Worm (Caenorhabditis elegans) whole organism, young adult: ENCODE data around the gene evl-20.
A peak's percentile ranks its signal among the peaks of the same experiment; 100 is the strongest.

Experiments
- B0336.3 ChIP-seq: fragments of 200-800 bp; sonication (Bioruptor generic); IDR thresholded peaks from 2 replicates; pipeline ENCODE4 v1.3.6; 2022; ENCODE audit warnings: missing genetic modification characterization, missing compliant biosample characterization
- C06A6.2 ChIP-seq: fragments of 200-800 bp; sonication (Bioruptor generic); conservative IDR thresholded peaks from 2 replicates; pipeline ENCODE4 v1.3.6; 2022; ENCODE audit warnings: missing genetic modification characterization, missing compliant biosample characterization
- F55B11.4 ChIP-seq: sonication (generic microtip); optimal IDR thresholded peaks from 2 replicates; lab custom pipeline; 2016; ENCODE audit warnings: missing compliant biosample characterization, missing genetic modification characterization, borderline replicate concordance; ENCODE audit not compliant: insufficient read depth
- Y53F4B.3 ChIP-seq: fragments of 200-800 bp; sonication (Bioruptor generic); IDR thresholded peaks from 2 replicates; pipeline ENCODE4 v1.3.6; 2022; ENCODE audit warnings: missing genetic modification reagents, missing genetic modification characterization, missing compliant biosample characterization
- Y53G8AR.9 ChIP-seq: fragments of 200-800 bp; sonication (Bioruptor generic); conservative IDR thresholded peaks from 2 replicates; pipeline ENCODE4 v1.3.6; 2022; ENCODE audit warnings: missing genetic modification reagents, missing genetic modification characterization, missing compliant biosample characterization
- Y56A3A.18 ChIP-seq: fragments of 200-800 bp; sonication (Bioruptor generic); IDR thresholded peaks from 2 replicates; pipeline ENCODE4 v1.3.6; 2022; ENCODE audit warnings: missing genetic modification reagents, missing genetic modification characterization, missing compliant biosample characterization
- ZK185.1 ChIP-seq: sonication (generic microtip); optimal IDR thresholded peaks from 2 replicates; lab custom pipeline; 2016; ENCODE audit warnings: mild to moderate bottlenecking, missing genetic modification characterization, missing compliant biosample characterization; ENCODE audit not compliant: poor library complexity, severe bottlenecking
- ama-1 ChIP-seq, 3 experiments: fragments of 150-350 bp in 1 of 3; sonication (generic microtip) in 2 of 3; optimal IDR thresholded peaks; 2 replicates each; lab custom pipeline; 2014 to 2018; ENCODE audit warnings: missing biosample characterization in 2 of 3, missing genetic modification characterization in 2 of 3, missing genetic modification reagents in 2 of 3
- atf-7 ChIP-seq: sonication (generic microtip); optimal IDR thresholded peaks from 2 replicates; lab custom pipeline; 2017; ENCODE audit warnings: mild to moderate bottlenecking, missing genetic modification characterization, missing compliant biosample characterization
- attf-5 ChIP-seq: fragments of 200-800 bp; sonication (Bioruptor generic); optimal IDR thresholded peaks from 2 replicates; lab custom pipeline; 2018; ENCODE audit warnings: mild to moderate bottlenecking, missing genetic modification characterization, missing compliant biosample characterization
- cebp-1 ChIP-seq, 2 experiments: fragments of 200-800 bp in 1 of 2; sonication (Bioruptor generic) in 1 of 2; sonication (generic microtip) in 1 of 2; IDR thresholded peaks in 1 of 2; optimal IDR thresholded peaks in 1 of 2; 2 replicates each; pipeline versions ENCODE4 v1.3.6 to Lab custom; 2017 to 2022; ENCODE audit warnings: missing compliant biosample characterization in 2 of 2, missing genetic modification characterization in 2 of 2, mild to moderate bottlenecking in 1 of 2, missing genetic modification reagents in 1 of 2, moderate library complexity in 1 of 2
- ceh-58 ChIP-seq: fragments of 200-800 bp; sonication (Bioruptor generic); IDR thresholded peaks from 2 replicates; pipeline ENCODE4 v1.3.6; 2022; ENCODE audit warnings: missing genetic modification characterization, missing compliant biosample characterization
- ekl-4 ChIP-seq: fragments of 200-800 bp; sonication (Bioruptor generic); IDR thresholded peaks from 2 replicates; pipeline ENCODE4 v1.3.6; 2022; ENCODE audit warnings: missing genetic modification reagents, missing genetic modification characterization, missing compliant biosample characterization
- hmg-1.2 ChIP-seq: fragments of 200-800 bp; sonication (Bioruptor generic); IDR thresholded peaks from 2 replicates; pipeline ENCODE4 v1.3.6; 2022; ENCODE audit warnings: missing genetic modification reagents, missing genetic modification characterization, missing compliant biosample characterization
- hrde-1 ChIP-seq: sonication (generic microtip); optimal IDR thresholded peaks from 2 replicates; lab custom pipeline; 2016; ENCODE audit warnings: missing genetic modification characterization, mild to moderate bottlenecking, missing compliant biosample characterization, moderate library complexity, missing genotype, missing genetic modification reagents, borderline replicate concordance
- lin-26 ChIP-seq: fragments of 200-800 bp; sonication (Bioruptor generic); IDR thresholded peaks from 2 replicates; pipeline ENCODE4 v1.3.6; 2022; ENCODE audit warnings: missing genetic modification reagents, missing genetic modification characterization, missing compliant biosample characterization
- lsl-1 ChIP-seq: fragments of 200-800 bp; sonication (Bioruptor generic); optimal IDR thresholded peaks from 2 replicates; lab custom pipeline; 2018; ENCODE audit warnings: mild to moderate bottlenecking, missing genetic modification characterization, moderate library complexity, missing compliant biosample characterization
- madf-10 ChIP-seq: sonication (generic microtip); optimal IDR thresholded peaks from 2 replicates; lab custom pipeline; 2016; ENCODE audit warnings: mild to moderate bottlenecking, missing genetic modification characterization, missing compliant biosample characterization
- madf-6 ChIP-seq: fragments of 200-800 bp; sonication (Bioruptor generic); IDR thresholded peaks from 2 replicates; pipeline ENCODE4 v1.3.6; 2022; ENCODE audit warnings: missing genetic modification reagents, missing genetic modification characterization, missing compliant biosample characterization
- mcd-1 ChIP-seq: fragments of 200-800 bp; sonication (Bioruptor generic); IDR thresholded peaks from 2 replicates; pipeline ENCODE4 v1.3.6; 2022; ENCODE audit warnings: missing genetic modification reagents, missing genetic modification characterization, missing compliant biosample characterization
- nhr-80 ChIP-seq: sonication (generic microtip); optimal IDR thresholded peaks from 2 replicates; lab custom pipeline; 2016; ENCODE audit warnings: missing genetic modification characterization, missing compliant biosample characterization
- rec-8 ChIP-seq, 2 experiments: sonication (generic microtip); optimal IDR thresholded peaks; 2 replicates each; lab custom pipeline; 2016; ENCODE audit warnings: mild to moderate bottlenecking in 2 of 2, missing genetic modification characterization in 2 of 2, missing genetic modification reagents in 2 of 2, missing genotype in 2 of 2, missing biosample characterization in 1 of 2, missing compliant biosample characterization in 1 of 2, moderate library complexity in 1 of 2
- rpc-1 ChIP-seq, 2 experiments: fragments of 150-350 bp in 1 of 2; sonication (generic microtip) in 1 of 2; optimal IDR thresholded peaks; 2 replicates each; lab custom pipeline; 2014 to 2018; ENCODE audit warnings: missing biosample characterization in 1 of 2, missing genetic modification characterization in 1 of 2, missing genetic modification reagents in 1 of 2, missing genotype in 1 of 2
- snpc-1.3 ChIP-seq: sonication (generic microtip); optimal IDR thresholded peaks from 2 replicates; lab custom pipeline; 2017; ENCODE audit warnings: missing genetic modification characterization, mild to moderate bottlenecking, missing compliant biosample characterization, antibody characterized with exemption, moderate library complexity, missing genotype, missing genetic modification reagents; ENCODE audit not compliant: insufficient read depth
- snpc-4 ChIP-seq, 5 experiments: fragments of 150-350 bp in 1 of 5; sonication (generic microtip) in 4 of 5; optimal IDR thresholded peaks; 2 replicates each; lab custom pipeline; 2014 to 2018; ENCODE audit warnings: missing genetic modification characterization in 5 of 5, missing biosample characterization in 3 of 5, antibody characterized with exemption in 2 of 5, mild to moderate bottlenecking in 2 of 5, missing compliant biosample characterization in 2 of 5, missing genotype in 2 of 5, moderate library complexity in 2 of 5, missing genetic modification reagents in 1 of 5
- tbp1 ChIP-seq: fragments of 200-800 bp; sonication (Bioruptor generic); optimal IDR thresholded peaks from 2 replicates; lab custom pipeline; 2018; ENCODE audit warnings: mild to moderate bottlenecking, missing genetic modification characterization, missing compliant biosample characterization
- tlf-1 ChIP-seq: fragments of 200-800 bp; sonication (Bioruptor generic); optimal IDR thresholded peaks from 2 replicates; lab custom pipeline; 2018; ENCODE audit warnings: mild to moderate bottlenecking, missing genetic modification characterization, missing compliant biosample characterization
- ztf-22 ChIP-seq: fragments of 200-800 bp; sonication (Bioruptor generic); optimal IDR thresholded peaks from 2 replicates; lab custom pipeline; 2018; ENCODE audit warnings: mild to moderate bottlenecking, missing genetic modification characterization, moderate library complexity, missing compliant biosample characterization

evl-20 gene

ce11 chrII:8481731-8482253 lies 37.7 kb downstream of the evl-20 start, which contains the start of gene M05D6.5:
TSS of gene M05D6.5 (minus strand) at chrII:8482203.
- TF ChIP-seq hrde-1 (tag; lab: Kevin White, UChicago) (no peak), snpc-1.3 (no peak), ekl-4 (0 out of 2 replicates have a peak, but pooled peaks have one; percentile 40), Y53G8AR.9 (GFP tag; lab: Robert Waterston, UW) (0 out of 2 replicates have a peak, but pooled peaks have one; percentile 13), lin-26 (GFP tag; lab: Robert Waterston, UW) (0 out of 2 replicates have a peak, but pooled peaks have one; percentile 8), B0336.3 (GFP tag; lab: Robert Waterston, UW) (0 out of 2 replicates have a peak, but pooled peaks have one; percentile 13), ama-1 (optimal IDR thresholded peaks at IDR 0.05; lab: Kevin White, UChicago) (peak; percentile 83), ama-1 (GFP tag; optimal IDR thresholded peaks at IDR 0.05; lab: Kevin White, UChicago) (no peak), rec-8 (tag; optimal IDR thresholded peaks at IDR 0.05; lab: Kevin White, UChicago) (no peak)

ce11 chrII:8483124-8483792 lies 39.2 kb downstream of the evl-20 start:
- peak; percentile 24 for TF ChIP-seq nhr-80 (tag; lab: Kevin White, UChicago)
- TF ChIP-seq lsl-1 (GFP tag; lab: Kevin White, UChicago): peak; percentile 35
- TF ChIP-seq madf-10 (tag; lab: Kevin White, UChicago): no peak
- TF ChIP-seq mcd-1: peak; percentile 17; the same call in 1 of the 2 replicates
- TF ChIP-seq ama-1 (optimal IDR thresholded peaks at IDR 0.05; lab: Kevin White, UChicago): peak; percentile 61
- no peak for TF ChIP-seq ama-1 (GFP tag; optimal IDR thresholded peaks at IDR 0.05; lab: Kevin White, UChicago)
- TF ChIP-seq attf-5 (GFP tag; lab: Kevin White, UChicago): peak; percentile 43
- TF ChIP-seq hmg-1.2 (GFP tag; lab: Robert Waterston, UW): peak; percentile 55; the same call in 1 of the 2 replicates
- TF ChIP-seq atf-7 (tag; lab: Kevin White, UChicago): no peak
- TF ChIP-seq, all 124 proteins: peak for 6

ce11 chrII:8483793-8484186 lies 39.7 kb downstream of the evl-20 start, which contains the start of gene taap-1:
TSS of gene taap-1 (minus strand) at chrII:8483871.
- no peak for TF ChIP-seq rpc-1 (optimal IDR thresholded peaks at IDR 0.05; lab: Kevin White, UChicago)
- no peak for TF ChIP-seq rpc-1 (tag; optimal IDR thresholded peaks at IDR 0.05; lab: Kevin White, UChicago)
- TF ChIP-seq madf-6: 0 out of 2 replicates have a peak, but pooled peaks have one; percentile 25
- TF ChIP-seq C06A6.2: no peak
- peak; percentile 11 for TF ChIP-seq ZK185.1 (tag; lab: Kevin White, UChicago)

DNA sequence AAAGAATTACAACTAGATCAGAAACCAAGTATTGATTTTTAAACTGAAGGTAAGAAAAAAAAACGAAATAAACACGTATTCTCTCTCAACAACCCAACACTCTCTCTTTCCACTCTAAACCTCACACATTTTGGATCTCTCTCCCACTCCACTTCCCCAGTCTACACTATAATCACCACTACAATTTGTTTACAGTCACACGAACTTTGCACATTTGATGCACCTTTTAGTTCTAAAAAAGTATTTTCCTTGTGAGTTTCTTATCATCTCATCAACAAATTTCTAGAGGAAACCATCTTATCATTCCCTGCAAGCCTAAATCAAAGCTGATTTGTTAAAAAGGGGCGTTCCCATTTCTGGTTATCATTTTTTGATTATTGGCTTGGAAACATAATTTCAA lies 40.4 kb downstream of the evl-20 start:
- TF ChIP-seq mcd-1 (no peak), Y53F4B.3 (GFP tag; lab: Robert Waterston, UW) (no peak), nhr-80 (tag; lab: Kevin White, UChicago) (peak; percentile 66), Y56A3A.18 (GFP tag; lab: Robert Waterston, UW) (peak; percentile 80), ztf-22 (GFP tag; lab: Kevin White, UChicago) (peak; percentile 18), tbp1 (GFP tag; lab: Kevin White, UChicago) (no peak), ZK185.1 (tag; lab: Kevin White, UChicago) (no peak), cebp-1 (GFP tag; IDR thresholded peaks at IDR 0.05; lab: Robert Waterston, UW) (no peak), cebp-1 (tag; optimal IDR thresholded peaks at IDR 0.05; lab: Kevin White, UChicago) (peak; percentile 31), B0336.3 (GFP tag; lab: Robert Waterston, UW) (peak; percentile 43; the same call in 1 of the 2 replicates), ceh-58 (GFP tag; lab: Robert Waterston, UW) (no peak), snpc-4 (GFP tag; optimal IDR thresholded peaks at IDR 0.05; lab: Kevin White, UChicago) (no peak), snpc-4 (tag; optimal IDR thresholded peaks at IDR 0.05; lab: Kevin White, UChicago) (no peak), Y53G8AR.9 (GFP tag; lab: Robert Waterston, UW) (0 out of 2 replicates have a peak, but pooled peaks have one; percentile 58), tlf-1 (GFP tag; lab: Kevin White, UChicago) (no peak), lin-26 (GFP tag; lab: Robert Waterston, UW) (no peak), F55B11.4 (tag; lab: Kevin White, UChicago) (no peak)
